Worm (Caenorhabditis elegans): ENCODE data around the gene F16B12.1.

Gene F16B12.1

DNA sequence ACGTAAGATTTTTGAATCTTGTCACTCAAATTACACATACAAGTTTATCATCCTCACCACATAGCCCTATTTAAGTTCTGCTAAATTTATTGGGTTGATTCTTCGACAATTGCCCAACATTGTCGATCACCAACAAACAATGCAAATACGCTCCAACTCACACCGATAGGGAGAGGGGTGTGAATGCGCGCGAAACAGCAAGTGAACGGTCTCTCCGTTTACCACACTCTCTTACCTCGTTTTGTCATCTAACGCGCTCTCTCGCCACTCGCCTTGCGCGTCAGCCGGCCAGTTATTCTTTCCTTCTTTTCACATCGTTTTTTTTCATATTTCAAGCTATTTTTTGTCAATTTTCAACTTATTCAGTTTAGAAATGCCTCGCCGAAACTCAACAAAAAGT is 16.7 kb downstream of the F16B12.1 start, which contains the start of gene F16B12.6:
F16B12.6 (plus strand) TSS at position 331 of the 400 bp plus-strand sequence.
- TF ChIP-seq egl-43 (GFP tag; IDR thresholded peaks at IDR 0.05) (peak; percentile 59; the same call in 1 of the 2 replicates), vab-7 (GFP tag; IDR thresholded peaks at IDR 0.05) (no peak), rbr-2 (tag; optimal IDR thresholded peaks at IDR 0.05) (peak; percentile 79), nhr-11 (tag; optimal IDR thresholded peaks at IDR 0.05) (peak; percentile 57), T26A8.4 (GFP tag; IDR thresholded peaks at IDR 0.05) (peak; percentile 47; the same call in 1 of the 2 replicates), ceh-20 (GFP tag; IDR thresholded peaks at IDR 0.05) (0 out of 2 replicates have a peak, but pooled peaks have one; percentile 52), pqm-1 (tag; optimal IDR thresholded peaks at IDR 0.05) (no peak), mep-1 (tag; optimal IDR thresholded peaks at IDR 0.05) (peak; percentile 85), aly-2 (tag; optimal IDR thresholded peaks at IDR 0.05) (no peak), spr-3 (GFP tag; optimal IDR thresholded peaks at IDR 0.05) (peak; percentile 0), lin-13 (GFP tag; optimal IDR thresholded peaks at IDR 0.05) (peak; percentile 80), fkh-10 (GFP tag; optimal IDR thresholded peaks at IDR 0.05) (peak; percentile 23), dmd-6 (GFP tag; IDR thresholded peaks at IDR 0.05) (peak; percentile 60), nhr-25 (tag; optimal IDR thresholded peaks at IDR 0.05; ENCODE audit: borderline replicate concordance, insufficient read depth) (peak; percentile 52), dpl-1 (GFP tag; optimal IDR thresholded peaks at IDR 0.05) (peak; percentile 90), aha-1 (tag) (peak; percentile 95), nhr-6 (tag; optimal IDR thresholded peaks at IDR 0.05) (peak; percentile 73), hmg-1.1 (GFP tag; IDR thresholded peaks at IDR 0.05) (peak; percentile 83), mxl-3 (GFP tag; optimal IDR thresholded peaks at IDR 0.05) (peak; percentile 46), F49E8.2 (tag; optimal IDR thresholded peaks at IDR 0.05; ENCODE audit: borderline replicate concordance) (no peak), hlh-30 (tag; optimal IDR thresholded peaks at IDR 0.05; ENCODE audit: insufficient read depth) (peak; percentile 84), Y48G9A.11 (GFP tag; IDR thresholded peaks at IDR 0.05) (no peak), nhr-77 (tag; optimal IDR thresholded peaks at IDR 0.05) (peak; percentile 43), hif-1 (tag; optimal IDR thresholded peaks at IDR 0.05) (peak in 1 of 2 experiments; percentile 53), lin-29 (GFP tag; IDR thresholded peaks at IDR 0.05) (0 out of 2 replicates have a peak, but pooled peaks have one; percentile 28), nhr-28 (tag; optimal IDR thresholded peaks at IDR 0.05) (peak; percentile 51), F44E2.7 (GFP tag; IDR thresholded peaks at IDR 0.05) (no peak), nhr-42 (GFP tag; IDR thresholded peaks at IDR 0.05) (peak; percentile 11; the same call in 1 of the 2 replicates), daf-12 (tag; optimal IDR thresholded peaks at IDR 0.05) (no peak), F37D6.2 (tag; optimal IDR thresholded peaks at IDR 0.05) (peak; percentile 30), ZK337.2 (GFP tag; IDR thresholded peaks at IDR 0.05) (no peak), set-16 (GFP tag; IDR thresholded peaks at IDR 0.05) (peak; percentile 46; the same call in 1 of the 2 replicates), lsy-2 (tag; optimal IDR thresholded peaks at IDR 0.05) (peak; percentile 32 to 84), hlh-11 (tag; optimal IDR thresholded peaks at IDR 0.05) (peak; percentile 89), lin-39 (tag; optimal IDR thresholded peaks at IDR 0.05) (no peak), dve-1 (tag; optimal IDR thresholded peaks at IDR 0.05; ENCODE audit: insufficient read depth) (peak; percentile 78), daf-16 (GFP tag; optimal IDR thresholded peaks at IDR 0.05) (no peak), daf-16 (tag; optimal IDR thresholded peaks at IDR 0.05) (peak; percentile 66), mes-2 (tag; optimal IDR thresholded peaks at IDR 0.05; ENCODE audit: poor library complexity, severe bottlenecking) (peak; percentile 77), lin-38 (GFP tag; IDR thresholded peaks at IDR 0.05) (peak; percentile 91), fos-1 (tag; optimal IDR thresholded peaks at IDR 0.05) (no peak), dmd-9 (GFP tag; IDR thresholded peaks at IDR 0.05) (peak; percentile 18; the same call in 1 of the 2 replicates), mdl-1 (tag; optimal IDR thresholded peaks at IDR 0.05) (peak in 1 of 2 experiments; percentile 19)

All from whole organism, L4 larva.